Fruit fly (Drosophila melanogaster): ENCODE results near the gene beta4GalNAcTB.

beta4GalNAcTB gene

DNA sequence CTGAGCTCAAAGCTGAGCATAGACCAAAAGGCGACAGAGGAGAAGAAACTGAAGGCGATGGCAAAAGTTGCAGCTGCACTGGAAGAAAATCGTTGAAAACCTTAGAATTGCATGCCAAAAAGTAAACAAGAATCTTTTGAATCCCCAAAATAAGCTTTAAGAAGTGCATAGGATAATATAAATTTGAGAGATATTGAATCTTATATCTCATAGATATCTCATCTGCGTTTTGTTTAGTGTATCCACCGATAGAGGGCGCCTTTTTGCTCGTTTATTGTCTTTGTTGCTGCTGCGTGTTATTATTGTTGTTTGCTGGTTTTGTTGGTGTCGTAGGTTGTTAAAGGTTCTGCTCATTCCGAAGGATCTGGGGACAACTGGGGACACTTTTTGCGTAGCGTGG lies 47.9 kb downstream of the beta4GalNAcTB start (continued):
- no peak for TF ChIP-seq topi (GFP tag; optimal IDR thresholded peaks at IDR 0.05)
- TF ChIP-seq CG11902 (GFP tag; optimal IDR thresholded peaks at IDR 0.05) = no peak

Measured in whole organism, prepupa.